Worm (Caenorhabditis elegans) whole organism, L1 larva: ENCODE data around the gene ubc-9.
A peak's percentile ranks its signal among the peaks of the same experiment; 100 is the strongest.

Source experiments
- C04F5.9 ChIP-seq: sonication (generic microtip); optimal IDR thresholded peaks from 2 replicates; lab custom pipeline; 2016; ENCODE audit warnings: missing genetic modification characterization, missing compliant biosample characterization
- C16A3.4 ChIP-seq: fragments of 150-350 bp; optimal IDR thresholded peaks from 2 replicates; lab custom pipeline; 2014; ENCODE audit warnings: missing biosample characterization, missing genetic modification characterization
- C34B4.2 ChIP-seq: sonication (generic microtip); optimal IDR thresholded peaks from 2 replicates; lab custom pipeline; 2017; ENCODE audit warnings: mild to moderate bottlenecking, missing genetic modification characterization, missing compliant biosample characterization
- aha-1 ChIP-seq: fragments of 150-350 bp; optimal IDR thresholded peaks from 2 replicates; lab custom pipeline; 2014; ENCODE audit warnings: missing biosample characterization, missing genetic modification characterization
- aly-2 ChIP-seq: fragments of 150-350 bp; optimal IDR thresholded peaks from 2 replicates; lab custom pipeline; 2014; ENCODE audit warnings: missing biosample characterization, missing genetic modification characterization
- ama-1 ChIP-seq: fragments of 150-350 bp; optimal IDR thresholded peaks from 2 replicates; lab custom pipeline; 2014
- ceh-63 ChIP-seq: fragments of 200-800 bp; sonication (Bioruptor generic); optimal IDR thresholded peaks from 2 replicates; lab custom pipeline; 2018; ENCODE audit warnings: mild to moderate bottlenecking, missing genetic modification characterization, missing compliant biosample characterization
- ceh-8 ChIP-seq: fragments of 200-800 bp; sonication (Bioruptor generic); optimal IDR thresholded peaks from 2 replicates; lab custom pipeline; 2018; ENCODE audit warnings: mild to moderate bottlenecking, missing genetic modification characterization, moderate library complexity, missing compliant biosample characterization
- ceh-82 ChIP-seq, 3 experiments: fragments of 150-350 bp in 1 of 3; sonication (generic microtip) in 2 of 3; optimal IDR thresholded peaks; 2 replicates each; lab custom pipeline; 2014 to 2017; ENCODE audit warnings: missing biosample characterization in 3 of 3, missing genetic modification characterization in 3 of 3
- ceh-88 ChIP-seq: fragments of 200-800 bp; sonication (Bioruptor generic); IDR thresholded peaks from 2 replicates; pipeline ENCODE4 v1.3.6; 2022; ENCODE audit warnings: missing genetic modification characterization, missing compliant biosample characterization
- ces-1 ChIP-seq: fragments of 150-350 bp; optimal IDR thresholded peaks from 2 replicates; lab custom pipeline; 2014; ENCODE audit warnings: missing biosample characterization, missing genetic modification reagents, missing genetic modification characterization
- dsc-1 ChIP-seq: sonication (generic microtip); optimal IDR thresholded peaks from 2 replicates; lab custom pipeline; 2016; ENCODE audit warnings: mild to moderate bottlenecking, missing genetic modification characterization, missing compliant biosample characterization
- efl-1 ChIP-seq, 4 experiments: fragments of 150-350 bp; optimal IDR thresholded peaks in 3 of 4; peaks in 1 of 4; 1 replicate in 1 of 4; 2 replicates in 3 of 4; lab custom pipeline; 2014; ENCODE audit warnings: missing biosample characterization in 2 of 4, missing genetic modification characterization in 2 of 4, missing genetic modification reagents in 2 of 4
- efl-3 ChIP-seq: fragments of 200-800 bp; sonication (Bioruptor generic); optimal IDR thresholded peaks from 2 replicates; lab custom pipeline; 2018; ENCODE audit warnings: mild to moderate bottlenecking, missing genetic modification characterization, missing compliant biosample characterization
- elt-2 ChIP-seq: sonication (generic microtip); optimal IDR thresholded peaks from 2 replicates; lab custom pipeline; 2016; ENCODE audit warnings: missing genetic modification characterization, mild to moderate bottlenecking, inconsistent platforms, missing compliant biosample characterization, missing genetic modification reagents
- ets-5 ChIP-seq: fragments of 200-800 bp; sonication (Bioruptor generic); IDR thresholded peaks from 2 replicates; pipeline ENCODE4 v1.3.6; 2022; ENCODE audit warnings: missing genetic modification characterization, missing compliant biosample characterization
- fkh-4 ChIP-seq: sonication (generic microtip); optimal IDR thresholded peaks from 2 replicates; lab custom pipeline; 2016; ENCODE audit warnings: missing compliant biosample characterization, missing genetic modification characterization, borderline replicate concordance
- fkh-8 ChIP-seq: sonication (generic microtip); optimal IDR thresholded peaks from 2 replicates; lab custom pipeline; 2016; ENCODE audit warnings: mild to moderate bottlenecking, missing genetic modification characterization, missing compliant biosample characterization
- grh-1 ChIP-seq: fragments of 200-800 bp; sonication (Bioruptor generic); IDR thresholded peaks from 2 replicates; pipeline ENCODE4 v1.3.6; 2022; ENCODE audit warnings: missing genetic modification reagents, missing genetic modification characterization, missing compliant biosample characterization
- hlh-4 ChIP-seq: sonication (generic microtip); optimal IDR thresholded peaks from 2 replicates; lab custom pipeline; 2016; ENCODE audit warnings: mild to moderate bottlenecking, missing genetic modification characterization, missing compliant biosample characterization
- irx-1 ChIP-seq: sonication (generic microtip); optimal IDR thresholded peaks from 2 replicates; lab custom pipeline; 2016; ENCODE audit warnings: missing genetic modification characterization, missing compliant biosample characterization
- jun-1 ChIP-seq: fragments of 150-350 bp; optimal IDR thresholded peaks from 2 replicates; lab custom pipeline; 2014; ENCODE audit warnings: missing biosample characterization, missing genetic modification reagents, missing genetic modification characterization
- lin-13 ChIP-seq: fragments of 150-350 bp; optimal IDR thresholded peaks from 2 replicates; lab custom pipeline; 2014; ENCODE audit warnings: missing biosample characterization, missing genetic modification reagents, missing genetic modification characterization
- lin-14 ChIP-seq: fragments of 200-800 bp; sonication (Bioruptor generic); optimal IDR thresholded peaks from 2 replicates; lab custom pipeline; 2018; ENCODE audit warnings: mild to moderate bottlenecking, missing genetic modification characterization, moderate library complexity, missing compliant biosample characterization
- lin-15B ChIP-seq: fragments of 150-350 bp; sonication (generic microtip); optimal IDR thresholded peaks from 3 replicates; lab custom pipeline; 2014; ENCODE audit warnings: missing biosample characterization, missing genetic modification characterization
- lin-35 ChIP-seq, 2 experiments: fragments of 150-350 bp; optimal IDR thresholded peaks; 2 replicates each; lab custom pipeline; 2014; ENCODE audit warnings: missing biosample characterization in 2 of 2, missing genetic modification characterization in 2 of 2, missing genetic modification reagents in 2 of 2
- lir-3 ChIP-seq: sonication (generic microtip); optimal IDR thresholded peaks from 2 replicates; lab custom pipeline; 2016; ENCODE audit warnings: mild to moderate bottlenecking, missing genetic modification characterization, moderate library complexity, missing compliant biosample characterization; ENCODE audit not compliant: poor library complexity
- lsy-2 ChIP-seq, 2 experiments: fragments of 150-350 bp; optimal IDR thresholded peaks; 2 replicates each; lab custom pipeline; 2014; ENCODE audit warnings: missing biosample characterization in 2 of 2, missing genetic modification characterization in 2 of 2
- mab-9 ChIP-seq: fragments of 200-800 bp; sonication (Bioruptor generic); IDR thresholded peaks from 2 replicates; pipeline ENCODE4 v1.3.6; 2022; ENCODE audit warnings: missing genetic modification reagents, missing genetic modification characterization, missing compliant biosample characterization
- mdl-1 ChIP-seq, 2 experiments: fragments of 150-350 bp; optimal IDR thresholded peaks; 2 replicates each; lab custom pipeline; 2014 to 2017; ENCODE audit warnings: missing biosample characterization in 2 of 2, missing genetic modification characterization in 2 of 2, inconsistent platforms in 1 of 2
- mef-2 ChIP-seq: fragments of 150-350 bp; optimal IDR thresholded peaks from 2 replicates; lab custom pipeline; 2014; ENCODE audit warnings: missing biosample characterization, missing genetic modification characterization
- mep-1 ChIP-seq: fragments of 150-350 bp; optimal IDR thresholded peaks from 2 replicates; lab custom pipeline; 2014; ENCODE audit warnings: missing biosample characterization, missing genetic modification characterization
- nhr-11 ChIP-seq: fragments of 150-350 bp; optimal IDR thresholded peaks from 2 replicates; lab custom pipeline; 2014; ENCODE audit warnings: missing biosample characterization, missing genetic modification characterization
- nhr-19 ChIP-seq: fragments of 200-800 bp; sonication (Bioruptor generic); conservative IDR thresholded peaks from 2 replicates; pipeline ENCODE4 v1.3.6; 2022; ENCODE audit warnings: missing genetic modification characterization, missing compliant biosample characterization
- nhr-47 ChIP-seq: sonication (generic microtip); optimal IDR thresholded peaks from 2 replicates; lab custom pipeline; 2016; ENCODE audit warnings: mild to moderate bottlenecking, missing genetic modification characterization, moderate library complexity, missing compliant biosample characterization
- nhr-71 ChIP-seq: sonication (generic microtip); optimal IDR thresholded peaks from 2 replicates; lab custom pipeline; 2016; ENCODE audit warnings: mild to moderate bottlenecking, missing genetic modification characterization, moderate library complexity, missing compliant biosample characterization
- nhr-76 ChIP-seq: sonication (generic microtip); optimal IDR thresholded peaks from 2 replicates; lab custom pipeline; 2017; ENCODE audit warnings: missing biosample characterization, missing genetic modification characterization
- pag-3 ChIP-seq: sonication (generic microtip); optimal IDR thresholded peaks from 2 replicates; lab custom pipeline; 2017; ENCODE audit warnings: missing genetic modification characterization, mild to moderate bottlenecking, missing compliant biosample characterization, antibody characterized with exemption, borderline replicate concordance; ENCODE audit not compliant: insufficient read depth
- pax-3 ChIP-seq: fragments of 200-800 bp; sonication (Bioruptor generic); optimal IDR thresholded peaks from 2 replicates; lab custom pipeline; 2018; ENCODE audit warnings: mild to moderate bottlenecking, missing genetic modification characterization, moderate library complexity, missing compliant biosample characterization
- skn-1 ChIP-seq: fragments of 150-350 bp; optimal IDR thresholded peaks from 2 replicates; lab custom pipeline; 2014; ENCODE audit warnings: missing biosample characterization, missing genetic modification characterization
- snpc-4 ChIP-seq: fragments of 150-350 bp; optimal IDR thresholded peaks from 2 replicates; lab custom pipeline; 2014; ENCODE audit warnings: missing biosample characterization, missing genetic modification characterization
- snu-23 ChIP-seq: sonication (generic microtip); optimal IDR thresholded peaks from 2 replicates; lab custom pipeline; 2016; ENCODE audit warnings: missing genetic modification characterization, missing compliant biosample characterization
- sox-4 ChIP-seq: sonication (generic microtip); optimal IDR thresholded peaks from 2 replicates; lab custom pipeline; 2016; ENCODE audit warnings: missing genetic modification characterization, missing compliant biosample characterization
- sptf-1 ChIP-seq: fragments of 150-350 bp; optimal IDR thresholded peaks from 2 replicates; lab custom pipeline; 2014; ENCODE audit warnings: missing biosample characterization, missing genetic modification characterization
- swsn-7 ChIP-seq: sonication (generic microtip); optimal IDR thresholded peaks from 2 replicates; lab custom pipeline; 2016; ENCODE audit warnings: missing genetic modification characterization, missing compliant biosample characterization
- tbx-2 ChIP-seq: sonication (generic microtip); optimal IDR thresholded peaks from 2 replicates; lab custom pipeline; 2016; ENCODE audit warnings: missing genetic modification characterization, missing compliant biosample characterization
- tlp-1 ChIP-seq: fragments of 150-350 bp; optimal IDR thresholded peaks from 2 replicates; lab custom pipeline; 2014; ENCODE audit warnings: missing biosample characterization, missing genetic modification characterization
- unc-30 ChIP-seq: sonication (generic microtip); optimal IDR thresholded peaks from 2 replicates; lab custom pipeline; 2017; ENCODE audit warnings: missing biosample characterization, missing genetic modification characterization
- unc-62 ChIP-seq: fragments of 150-350 bp; optimal IDR thresholded peaks from 2 replicates; lab custom pipeline; 2014; ENCODE audit warnings: missing biosample characterization, missing genetic modification reagents, missing genetic modification characterization
- unc-98 ChIP-seq: fragments of 200-800 bp; sonication (Bioruptor generic); IDR thresholded peaks from 2 replicates; pipeline ENCODE4 v1.3.6; 2022; ENCODE audit warnings: missing genetic modification characterization, missing compliant biosample characterization
- vab-15 ChIP-seq: sonication (generic microtip); optimal IDR thresholded peaks from 2 replicates; lab custom pipeline; 2017; ENCODE audit warnings: missing genotype, mild to moderate bottlenecking, missing genetic modification characterization, missing compliant biosample characterization
- zip-4 ChIP-seq: fragments of 200-800 bp; sonication (Bioruptor generic); optimal IDR thresholded peaks from 2 replicates; lab custom pipeline; 2018; ENCODE audit warnings: mild to moderate bottlenecking, missing genetic modification characterization, moderate library complexity, missing compliant biosample characterization
- ztf-4 ChIP-seq: fragments of 150-350 bp; optimal IDR thresholded peaks from 2 replicates; lab custom pipeline; 2014; ENCODE audit warnings: missing biosample characterization, missing genetic modification characterization

ubc-9 gene

DNA sequence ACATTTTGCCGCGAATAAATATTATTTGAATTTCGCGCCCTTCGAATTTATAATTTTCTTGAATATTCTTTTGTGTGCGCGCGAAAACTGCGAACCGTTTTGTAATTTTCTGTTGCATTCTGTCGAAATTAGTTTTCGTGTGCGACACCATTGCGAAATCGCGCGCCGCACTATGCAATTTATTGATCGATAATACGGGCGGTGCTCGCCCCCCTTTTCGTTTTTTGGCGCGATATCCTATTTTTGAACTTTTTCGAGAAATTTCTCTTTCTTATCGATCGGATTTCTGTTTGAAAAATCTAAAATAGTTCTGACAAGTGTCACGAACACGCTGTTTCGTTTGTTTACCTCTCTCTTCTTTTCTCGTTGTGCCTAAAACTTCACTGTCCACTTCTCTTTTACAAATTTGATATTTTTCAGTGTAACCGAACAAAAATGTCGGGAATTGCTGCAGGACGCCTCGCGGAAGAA, at the start of gene ubc-9:
Gene ubc-9, plus strand, starts transcription at position 421 of the 471 bp plus-strand sequence.
- TF ChIP-seq C04F5.9 (tag; lab: Kevin White, UChicago): peak; percentile 30
- TF ChIP-seq mdl-1 (tag; optimal IDR thresholded peaks at IDR 0.05; lab: Kevin White, UChicago): peak in 1 of 2 experiments; percentile 33
- peak; percentile 74 to 76 for TF ChIP-seq lsy-2 (tag; optimal IDR thresholded peaks at IDR 0.05; lab: Kevin White, UChicago)
- no peak for TF ChIP-seq mab-9 (GFP tag; lab: Robert Waterston, UW)
- TF ChIP-seq jun-1: no peak
- peak; percentile 0 for TF ChIP-seq vab-15 (tag; lab: Kevin White, UChicago)
- TF ChIP-seq elt-2 (tag; lab: Kevin White, UChicago): peak; percentile 31
- peak; percentile 88 for TF ChIP-seq lin-13 (GFP tag; lab: Kevin White, UChicago)
- TF ChIP-seq ceh-63 (GFP tag; lab: Kevin White, UChicago): no peak
- peak; percentile 93 for TF ChIP-seq C34B4.2 (tag; lab: Kevin White, UChicago)
- TF ChIP-seq dsc-1 (tag; lab: Kevin White, UChicago): peak; percentile 72
- TF ChIP-seq nhr-71 (tag; lab: Kevin White, UChicago): peak; percentile 88
- no peak for TF ChIP-seq hlh-4 (tag; lab: Kevin White, UChicago)
- TF ChIP-seq fkh-4 (tag; lab: Kevin White, UChicago): no peak
- TF ChIP-seq ceh-8 (GFP tag; lab: Kevin White, UChicago): no peak
- peak; percentile 56 for TF ChIP-seq pax-3 (tag; lab: Kevin White, UChicago)
- peak; percentile 76 for TF ChIP-seq swsn-7 (tag; lab: Kevin White, UChicago)
- no peak for TF ChIP-seq ces-1 (GFP tag; lab: Kevin White, UChicago)
- TF ChIP-seq nhr-47 (tag; lab: Kevin White, UChicago): peak; percentile 82
- no peak for TF ChIP-seq nhr-11
- no peak for TF ChIP-seq aly-2 (tag; lab: Kevin White, UChicago)
- TF ChIP-seq tlp-1: no peak
- peak; percentile 73 for TF ChIP-seq C16A3.4
- no peak for TF ChIP-seq mef-2 (tag; lab: Kevin White, UChicago)
- peak; percentile 56 for TF ChIP-seq skn-1 (tag; lab: Kevin White, UChicago)
- peak; percentile 81 for TF ChIP-seq nhr-19 (GFP tag; lab: Robert Waterston, UW)
- TF ChIP-seq ceh-88: no peak
- TF ChIP-seq ama-1 (lab: Kevin White, UChicago): no peak
- TF ChIP-seq unc-62 (GFP tag; lab: Kevin White, UChicago): no peak
- TF ChIP-seq unc-98 (GFP tag; lab: Robert Waterston, UW): no peak
- TF ChIP-seq sox-4 (tag; lab: Kevin White, UChicago): peak; percentile 35
- TF ChIP-seq aha-1: peak; percentile 13
- TF ChIP-seq ets-5 (GFP tag; lab: Robert Waterston, UW): no peak
- TF ChIP-seq lin-15B: peak; percentile 70
- no peak for TF ChIP-seq sptf-1 (tag; lab: Kevin White, UChicago)
- TF ChIP-seq lin-35 (GFP tag; optimal IDR thresholded peaks at IDR 0.05; lab: Kevin White, UChicago): peak; percentile 77 to 85
- TF ChIP-seq pag-3: no peak
- peak; percentile 72 for TF ChIP-seq fkh-8 (tag; lab: Kevin White, UChicago)
- TF ChIP-seq lir-3 (tag; lab: Kevin White, UChicago): peak; percentile 39
- TF ChIP-seq snu-23: peak; percentile 88
- peak; percentile 22 for TF ChIP-seq irx-1 (tag; lab: Kevin White, UChicago)
- peak; percentile 69 for TF ChIP-seq zip-4 (GFP tag; lab: Kevin White, UChicago)
- TF ChIP-seq snpc-4 (tag; lab: Kevin White, UChicago): peak; percentile 47
- peak; percentile 71 to 72 for TF ChIP-seq efl-1 (optimal IDR thresholded peaks at IDR 0.05; lab: Kevin White, UChicago)
- peak; percentile 64 to 96 for TF ChIP-seq efl-1 (GFP tag; optimal IDR thresholded peaks at IDR 0.05 in 1 of 2; lab: Kevin White, UChicago)
- no peak for TF ChIP-seq nhr-76 (tag; lab: Kevin White, UChicago)
- peak in 2 of 3 experiments; percentile 65 to 80 for TF ChIP-seq ceh-82 (tag; optimal IDR thresholded peaks at IDR 0.05; lab: Kevin White, UChicago)
- TF ChIP-seq ztf-4: peak; percentile 26
- peak; percentile 51 for TF ChIP-seq mep-1 (tag; lab: Kevin White, UChicago)
- peak; percentile 59 for TF ChIP-seq grh-1
- no peak for TF ChIP-seq unc-30
- TF ChIP-seq efl-3 (GFP tag; lab: Kevin White, UChicago): no peak
- peak; percentile 78 for TF ChIP-seq tbx-2
- peak; percentile 83 for TF ChIP-seq lin-14 (GFP tag; lab: Kevin White, UChicago)
